Worm (Caenorhabditis elegans) whole organism, L2 larva: ENCODE results near the gene sqst-3.

Experiments used
- ZK546.5 ChIP-seq: sonication (generic microtip); optimal IDR thresholded peaks from 2 replicates; lab custom pipeline; 2017; ENCODE audit warnings: missing biosample characterization, missing genetic modification characterization
- aly-2 ChIP-seq: fragments of 150-350 bp; optimal IDR thresholded peaks from 2 replicates; lab custom pipeline; 2014; ENCODE audit warnings: missing biosample characterization, missing genetic modification characterization
- ama-1 ChIP-seq: fragments of 150-350 bp; optimal IDR thresholded peaks from 2 replicates; lab custom pipeline; 2018; ENCODE audit warnings: inconsistent platforms
- ceh-82 ChIP-seq: fragments of 150-350 bp; optimal IDR thresholded peaks from 2 replicates; lab custom pipeline; 2014; ENCODE audit warnings: missing biosample characterization, missing genetic modification characterization
- lin-13 ChIP-seq: fragments of 150-350 bp; optimal IDR thresholded peaks from 2 replicates; lab custom pipeline; 2014; ENCODE audit warnings: missing biosample characterization, missing genetic modification reagents, missing genetic modification characterization
- lin-39 ChIP-seq: fragments of 150-350 bp; optimal IDR thresholded peaks from 2 replicates; lab custom pipeline; 2014; ENCODE audit warnings: missing biosample characterization, missing genetic modification reagents, missing genetic modification characterization
- nhr-77 ChIP-seq: fragments of 150-350 bp; optimal IDR thresholded peaks from 2 replicates; lab custom pipeline; 2014; ENCODE audit warnings: missing biosample characterization, missing genetic modification characterization
- skn-1 ChIP-seq: sonication (generic microtip); optimal IDR thresholded peaks from 2 replicates; lab custom pipeline; 2017; ENCODE audit warnings: missing biosample characterization, missing genetic modification characterization
- snpc-4 ChIP-seq: fragments of 150-350 bp; optimal IDR thresholded peaks from 2 replicates; lab custom pipeline; 2014; ENCODE audit warnings: missing biosample characterization, missing genetic modification characterization
- unc-62 ChIP-seq: fragments of 150-350 bp; optimal IDR thresholded peaks from 2 replicates; lab custom pipeline; 2014; ENCODE audit warnings: missing biosample characterization, missing genetic modification reagents, missing genetic modification characterization
- zag-1 ChIP-seq: fragments of 150-350 bp; optimal IDR thresholded peaks from 2 replicates; lab custom pipeline; 2014; ENCODE audit warnings: missing biosample characterization, missing genetic modification characterization
- ztf-1 ChIP-seq: fragments of 200-800 bp; sonication (Bioruptor generic); conservative IDR thresholded peaks from 2 replicates; pipeline ENCODE4 v1.3.6; 2022; ENCODE audit warnings: missing genetic modification characterization, missing compliant biosample characterization

DNA sequence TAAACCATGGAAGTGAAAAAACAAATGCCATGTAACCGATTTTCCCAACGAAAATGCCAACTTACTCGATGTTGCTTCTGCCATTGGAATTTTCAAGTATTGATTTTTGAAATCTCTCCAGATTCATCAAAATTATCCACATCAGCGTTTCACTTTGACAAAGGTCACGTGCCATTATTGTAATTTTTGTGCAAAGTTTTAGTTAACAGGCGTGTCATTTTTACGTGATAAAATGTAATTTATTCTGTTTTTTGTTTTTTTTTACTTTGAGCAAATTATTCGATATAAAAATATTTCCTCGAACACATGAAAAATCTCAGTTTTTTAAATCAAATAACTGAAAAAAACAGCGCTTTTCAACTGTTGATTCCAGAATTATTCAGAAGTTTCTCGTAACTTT is 31.8 kb downstream of the sqst-3 start, which contains the start of gene F21D9.2:
- no peak for TF ChIP-seq unc-62 (GFP tag; lab: Kevin White, UChicago)
- no peak for TF ChIP-seq snpc-4
- TF ChIP-seq lin-39: no peak
- TF ChIP-seq nhr-77 (tag; lab: Kevin White, UChicago): no peak
- TF ChIP-seq aly-2 (tag; lab: Kevin White, UChicago): no peak
- TF ChIP-seq ztf-1 (GFP tag; lab: Robert Waterston, UW): no peak
- TF ChIP-seq zag-1: no peak
- TF ChIP-seq lin-13 (GFP tag; lab: Kevin White, UChicago): no peak
- TF ChIP-seq ZK546.5: no peak
- no peak for TF ChIP-seq ama-1 (lab: Kevin White, UChicago)
- TF ChIP-seq skn-1 (tag; lab: Kevin White, UChicago): no peak
- TF ChIP-seq ceh-82 (tag; lab: Kevin White, UChicago): no peak
